Worm (Caenorhabditis elegans) whole organism, midembryonic: ENCODE results near the gene Y75B8A.24.

ENCODE experiments used
- klf-2 ChIP-seq: fragments of 200-800 bp; sonication (Bioruptor generic); conservative IDR thresholded peaks from 2 replicates; pipeline ENCODE4 v1.3.6; 2022; ENCODE audit warnings: missing genetic modification reagents, missing genetic modification characterization, missing compliant biosample characterization
- ztf-29 ChIP-seq: fragments of 200-800 bp; sonication (Bioruptor generic); IDR thresholded peaks from 2 replicates; pipeline ENCODE4 v1.3.6; 2022; ENCODE audit warnings: missing genetic modification reagents, missing genetic modification characterization, missing compliant biosample characterization

DNA sequence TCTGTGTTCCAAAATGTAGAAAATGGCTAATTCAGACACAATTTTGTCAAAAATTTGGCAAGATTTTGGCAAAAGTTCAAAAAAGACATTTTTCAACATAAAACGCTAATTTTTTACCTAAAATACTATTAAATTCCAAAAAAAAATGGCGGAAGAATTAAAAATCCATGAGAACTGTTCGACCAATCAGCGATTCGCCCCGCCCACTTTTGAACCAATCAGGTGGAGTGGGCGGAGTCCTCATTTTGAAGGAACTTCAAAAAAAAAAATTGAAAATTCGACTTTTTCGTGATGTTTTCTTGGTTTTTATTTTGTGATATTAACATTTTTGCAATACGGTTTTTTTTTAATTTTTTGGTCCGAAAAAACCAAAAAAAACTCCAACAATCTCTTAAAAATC is 45.6 kb downstream of the Y75B8A.24 start:
- TF ChIP-seq ztf-29, result no peak
- no peak for TF ChIP-seq klf-2
